Fruit fly (Drosophila melanogaster): ENCODE results near the gene PK2-R1.

DNA sequence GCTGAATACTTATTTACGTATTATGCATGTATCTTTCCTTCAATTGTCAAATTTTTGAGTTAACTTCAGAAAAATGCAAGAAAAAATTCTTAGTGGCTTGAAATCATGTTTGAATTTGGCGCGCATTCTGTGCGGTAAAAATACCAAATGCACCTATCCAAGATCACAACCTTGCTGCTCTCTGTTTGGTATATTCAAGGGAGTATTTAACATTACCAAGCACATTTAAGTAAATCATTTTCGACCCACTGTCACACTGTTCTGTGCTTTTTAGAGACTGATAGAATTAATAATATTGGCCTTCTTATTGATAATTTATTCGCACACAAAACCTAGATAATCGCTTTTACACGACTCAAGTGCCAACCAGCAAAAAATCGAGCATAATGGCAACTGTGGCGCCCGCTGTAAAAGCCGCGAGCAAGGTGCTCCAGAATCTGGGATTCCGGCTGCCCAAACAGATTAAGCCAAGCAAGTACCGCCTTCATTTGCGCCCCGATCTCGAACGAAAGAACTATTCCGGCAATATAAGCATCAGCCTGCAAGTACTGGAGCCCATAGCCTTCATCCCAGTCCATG, 28.9 kb upstream of the PK2-R1 start:
- TF ChIP-seq otp (GFP tag; IDR thresholded peaks at IDR 0.05) = no peak
- TF ChIP-seq mirr (GFP tag; optimal IDR thresholded peaks at IDR 0.05) = no peak
- TF ChIP-seq Myb (GFP tag; optimal IDR thresholded peaks at IDR 0.05) = peak; percentile 82
- TF ChIP-seq Hmr (GFP tag; optimal IDR thresholded peaks at IDR 0.05) = no peak
- TF ChIP-seq ttk (GFP tag; IDR thresholded peaks at IDR 0.05) = no peak
- TF ChIP-seq CG9797 (GFP tag; optimal IDR thresholded peaks at IDR 0.05) = peak; percentile 79
- TF ChIP-seq org-1 (GFP tag; optimal IDR thresholded peaks at IDR 0.05) = no peak
- TF ChIP-seq oc (tag; optimal IDR thresholded peaks at IDR 0.05) = peak; percentile 3
- TF ChIP-seq gfzf (GFP tag; optimal IDR thresholded peaks at IDR 0.05) = peak; percentile 98
- TF ChIP-seq NfI (GFP tag; optimal IDR thresholded peaks at IDR 0.05) = no peak
- TF ChIP-seq CG12236 (GFP tag; optimal IDR thresholded peaks at IDR 0.05) = no peak

All from whole organism, embryonic.